Fruit fly (Drosophila melanogaster) whole organism, prepupa: ENCODE results near the gene PpD3.

ENCODE experiments used
- Blimp-1 ChIP-seq: fragments of 200-800 bp; sonication (Bioruptor generic); optimal IDR thresholded peaks from 3 replicates; lab custom pipeline; 2017; ENCODE audit warnings: missing biosample characterization, missing genetic modification characterization, mild to moderate bottlenecking, moderate library complexity, missing genetic modification reagents
- CG10631 ChIP-seq: fragments of 200-800 bp; sonication (Bioruptor generic); optimal IDR thresholded peaks from 2 replicates; lab custom pipeline; 2016; ENCODE audit warnings: missing biosample characterization, missing genetic modification characterization
- CG11902 ChIP-seq: fragments of 200-800 bp; sonication (Bioruptor generic); optimal IDR thresholded peaks from 3 replicates; lab custom pipeline; 2016; ENCODE audit warnings: missing biosample characterization, missing genetic modification characterization
- CG15336 ChIP-seq: fragments of 200-800 bp; sonication (Bioruptor generic); IDR thresholded peaks from 2 replicates; pipeline ENCODE4 v1.3.6; 2022; ENCODE audit warnings: missing biosample characterization, missing genetic modification characterization
- CG1621 ChIP-seq: fragments of 200-800 bp; sonication (Bioruptor generic); optimal IDR thresholded peaks from 3 replicates; lab custom pipeline; 2018; ENCODE audit warnings: missing biosample characterization, mild to moderate bottlenecking, missing genetic modification characterization
- CG16779 ChIP-seq: fragments of 200-800 bp; sonication (Bioruptor generic); optimal IDR thresholded peaks from 3 replicates; lab custom pipeline; 2017; ENCODE audit warnings: missing biosample characterization, mild to moderate bottlenecking, missing genetic modification characterization
- CG31627 ChIP-seq: fragments of 200-800 bp; sonication (Bioruptor generic); optimal IDR thresholded peaks from 3 replicates; lab custom pipeline; 2016; ENCODE audit warnings: missing biosample characterization, missing genetic modification characterization
- CG3919 ChIP-seq: fragments of 200-800 bp; sonication (Bioruptor generic); optimal IDR thresholded peaks from 3 replicates; lab custom pipeline; 2016; ENCODE audit warnings: missing biosample characterization, missing genetic modification characterization
- CG4318 ChIP-seq: fragments of 200-800 bp; sonication (Bioruptor generic); optimal IDR thresholded peaks from 3 replicates; lab custom pipeline; 2017; ENCODE audit warnings: missing biosample characterization, mild to moderate bottlenecking, missing genetic modification characterization
- CG6276 ChIP-seq: fragments of 200-800 bp; sonication (Bioruptor generic); optimal IDR thresholded peaks from 2 replicates; lab custom pipeline; 2017; ENCODE audit warnings: missing biosample characterization, mild to moderate bottlenecking, missing genetic modification characterization
- CG6792 ChIP-seq: fragments of 200-800 bp; sonication (Bioruptor generic); optimal IDR thresholded peaks from 3 replicates; lab custom pipeline; 2016; ENCODE audit warnings: missing biosample characterization, missing genetic modification characterization
- CG6854 ChIP-seq: fragments of 200-800 bp; sonication (Bioruptor generic); optimal IDR thresholded peaks from 2 replicates; lab custom pipeline; 2017; ENCODE audit warnings: missing biosample characterization, mild to moderate bottlenecking, missing genetic modification characterization
- CG8119 ChIP-seq: fragments of 200-800 bp; sonication (Bioruptor generic); IDR thresholded peaks from 3 replicates; pipeline ENCODE4 v1.3.6; 2022; ENCODE audit warnings: missing biosample characterization, missing genetic modification characterization
- Eip75B ChIP-seq: fragments of 200-800 bp; sonication (Bioruptor generic); optimal IDR thresholded peaks from 3 replicates; lab custom pipeline; 2016; ENCODE audit warnings: missing biosample characterization, missing genetic modification characterization
- Eip78C ChIP-seq: fragments of 200-800 bp; sonication (Bioruptor generic); peaks from one replicate; lab custom pipeline; 2016; ENCODE audit warnings: missing biosample characterization, missing genetic modification characterization
- Eip93F ChIP-seq: fragments of 200-800 bp; sonication (Bioruptor generic); optimal IDR thresholded peaks from 2 replicates; lab custom pipeline; 2016; ENCODE audit warnings: missing biosample characterization, mild to moderate bottlenecking, missing genetic modification characterization
- Ets21C ChIP-seq: fragments of 200-800 bp; sonication (Bioruptor generic); optimal IDR thresholded peaks from 3 replicates; lab custom pipeline; 2016; ENCODE audit warnings: missing biosample characterization, missing genetic modification characterization
- Ets96B ChIP-seq: fragments of 200-800 bp; optimal IDR thresholded peaks from 2 replicates; lab custom pipeline; 2019; ENCODE audit warnings: missing biosample characterization, mild to moderate bottlenecking, missing genetic modification characterization, moderate library complexity
- Gug ChIP-seq: fragments of 200-800 bp; sonication (Bioruptor generic); IDR thresholded peaks from 2 replicates; pipeline ENCODE4 v1.3.6; 2022; ENCODE audit warnings: missing biosample characterization, missing genetic modification characterization
- Hr39 ChIP-seq: fragments of 200-800 bp; sonication (Bioruptor generic); optimal IDR thresholded peaks from 2 replicates; lab custom pipeline; 2016; ENCODE audit warnings: missing biosample characterization, missing genetic modification characterization
- Hr4 ChIP-seq: fragments of 200-800 bp; sonication (Bioruptor generic); optimal IDR thresholded peaks from 3 replicates; lab custom pipeline; 2016; ENCODE audit warnings: missing biosample characterization, missing genetic modification characterization
- Lpt ChIP-seq: fragments of 200-800 bp; sonication (Bioruptor generic); optimal IDR thresholded peaks from 3 replicates; lab custom pipeline; 2016; ENCODE audit warnings: missing biosample characterization, missing genetic modification characterization
- Smox ChIP-seq: fragments of 200-800 bp; sonication (Bioruptor generic); optimal IDR thresholded peaks from 3 replicates; lab custom pipeline; 2016; ENCODE audit warnings: missing biosample characterization, missing genetic modification characterization
- Sox14 ChIP-seq: fragments of 200-800 bp; sonication (Bioruptor generic); optimal IDR thresholded peaks from 3 replicates; lab custom pipeline; 2016; ENCODE audit warnings: missing biosample characterization, missing genetic modification characterization
- achi ChIP-seq: fragments of 200-800 bp; sonication (Bioruptor generic); optimal IDR thresholded peaks from 3 replicates; lab custom pipeline; 2016; ENCODE audit warnings: missing biosample characterization, missing genetic modification characterization
- acj6 ChIP-seq: fragments of 200-800 bp; sonication (Bioruptor generic); optimal IDR thresholded peaks from 3 replicates; lab custom pipeline; 2016; ENCODE audit warnings: missing biosample characterization, missing genetic modification characterization
- cyc ChIP-seq: fragments of 200-800 bp; sonication (Bioruptor generic); optimal IDR thresholded peaks from 3 replicates; lab custom pipeline; 2016; ENCODE audit warnings: missing biosample characterization, missing genetic modification characterization
- eg ChIP-seq: fragments of 200-800 bp; sonication (Bioruptor generic); IDR thresholded peaks from 3 replicates; pipeline ENCODE4 v1.3.6; 2022; ENCODE audit warnings: missing biosample characterization, missing genetic modification characterization
- fd59A ChIP-seq: fragments of 200-800 bp; sonication (Bioruptor generic); optimal IDR thresholded peaks from 2 replicates; lab custom pipeline; 2017; ENCODE audit warnings: missing biosample characterization, mild to moderate bottlenecking, missing genetic modification characterization, missing genetic modification reagents
- fd85E ChIP-seq: fragments of 200-800 bp; sonication (Bioruptor generic); optimal IDR thresholded peaks from 3 replicates; lab custom pipeline; 2016; ENCODE audit warnings: missing biosample characterization, missing genetic modification characterization
- fkh ChIP-seq: fragments of 200-800 bp; sonication (Bioruptor generic); optimal IDR thresholded peaks from 3 replicates; lab custom pipeline; 2017; ENCODE audit warnings: missing biosample characterization, mild to moderate bottlenecking, missing genetic modification characterization, moderate library complexity
- pdm3 ChIP-seq: fragments of 200-800 bp; sonication (Bioruptor generic); optimal IDR thresholded peaks from 3 replicates; lab custom pipeline; 2016; ENCODE audit warnings: missing biosample characterization, missing genetic modification characterization
- salr ChIP-seq, 2 experiments: fragments of 200-800 bp; sonication (Bioruptor generic); optimal IDR thresholded peaks; 3 replicates each; lab custom pipeline; 2016 to 2018; ENCODE audit warnings: missing biosample characterization in 2 of 2, missing genetic modification characterization in 2 of 2, mild to moderate bottlenecking in 1 of 2
- spab ChIP-seq: fragments of 200-800 bp; sonication (Bioruptor generic); optimal IDR thresholded peaks from 2 replicates; lab custom pipeline; 2017; ENCODE audit warnings: missing biosample characterization, mild to moderate bottlenecking, missing genetic modification characterization, missing genetic modification reagents
- ss ChIP-seq, 2 experiments: fragments of 200-800 bp; sonication (Bioruptor generic); optimal IDR thresholded peaks; 2 replicates in 1 of 2; 3 replicates in 1 of 2; lab custom pipeline; 2017 to 2018; ENCODE audit warnings: mild to moderate bottlenecking in 2 of 2, missing biosample characterization in 2 of 2, missing genetic modification characterization in 2 of 2, moderate library complexity in 1 of 2
- svp ChIP-seq: fragments of 200-800 bp; sonication (Bioruptor generic); peaks from one replicate; lab custom pipeline; 2016; ENCODE audit warnings: missing biosample characterization, missing genetic modification characterization
- vri ChIP-seq: fragments of 200-800 bp; sonication (Bioruptor generic); optimal IDR thresholded peaks from 3 replicates; lab custom pipeline; 2016; ENCODE audit warnings: missing biosample characterization, mild to moderate bottlenecking, missing genetic modification characterization

The PpD3 gene

dm6 chr3R:9705008-9705628 lies 42.6 kb upstream of the PpD3 start, which contains the start of gene Unc-115a (continued):
- TF ChIP-seq CG11902 (GFP tag; lab: Kevin White, UChicago), result no peak
- TF ChIP-seq Eip93F (GFP tag; lab: Kevin White, UChicago), result no peak
- TF ChIP-seq CG8119 (GFP tag; lab: Robert Waterston, UW), result no peak
- no peak for TF ChIP-seq Hr39 (GFP tag; lab: Kevin White, UChicago)
- TF ChIP-seq CG1621 (tag; lab: Kevin White, UChicago), result peak; percentile 81
- no peak for TF ChIP-seq ss (GFP tag; optimal IDR thresholded peaks at IDR 0.05; lab: Kevin White, UChicago)
- no peak for TF ChIP-seq achi (GFP tag; lab: Kevin White, UChicago)
- TF ChIP-seq Ets21C, result no peak
- TF ChIP-seq CG10631 (GFP tag; lab: Kevin White, UChicago), result no peak
- TF ChIP-seq Ets96B, result peak; percentile 11

DNA sequence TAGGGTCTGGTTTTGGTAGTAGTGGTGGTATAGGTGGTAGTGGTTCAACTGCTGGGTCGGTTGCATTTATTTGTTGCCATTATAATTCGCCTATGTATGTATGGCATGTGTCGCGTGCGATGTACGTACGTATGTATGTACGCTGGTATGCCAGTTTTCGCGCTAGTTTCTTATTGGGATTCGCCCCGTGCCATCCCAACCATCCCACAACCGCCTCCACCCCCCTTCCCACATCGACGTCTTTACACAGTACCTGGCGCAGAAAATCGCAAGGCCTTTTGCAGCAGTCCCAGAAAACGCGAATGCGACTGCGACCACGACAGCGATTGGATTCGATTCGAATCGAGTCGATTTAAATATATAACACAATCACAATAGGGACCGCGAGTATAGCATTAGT lies 37.4 kb upstream of the PpD3 start:
- no peak for TF ChIP-seq Gug
- TF ChIP-seq eg, result no peak
- no peak for TF ChIP-seq Eip78C (GFP tag; lab: Kevin White, UChicago)
- TF ChIP-seq cyc (GFP tag; lab: Kevin White, UChicago), result no peak
- TF ChIP-seq CG4318 (GFP tag; lab: Kevin White, UChicago), result no peak
- TF ChIP-seq CG6792 (GFP tag; lab: Kevin White, UChicago), result no peak
- no peak for TF ChIP-seq fd85E (GFP tag; lab: Kevin White, UChicago)
- TF ChIP-seq vri, result no peak
- TF ChIP-seq, all 60 proteins: peak for 0

- no peak for TF ChIP-seq CG15336 (GFP tag; lab: Robert Waterston, UW)
- no peak for TF ChIP-seq CG8119 (GFP tag; lab: Robert Waterston, UW)
- TF ChIP-seq Sox14 (GFP tag; lab: Kevin White, UChicago), result no peak
- no peak for TF ChIP-seq svp (GFP tag; lab: Kevin White, UChicago)
- no peak for TF ChIP-seq Eip93F (GFP tag; lab: Kevin White, UChicago)
- no peak for TF ChIP-seq fd59A
- peak; percentile 75 for TF ChIP-seq CG6854
- no peak for TF ChIP-seq Hr39 (GFP tag; lab: Kevin White, UChicago)
- TF ChIP-seq eg, result no peak
- no peak for TF ChIP-seq CG3919 (GFP tag; lab: Kevin White, UChicago)
- TF ChIP-seq spab, result no peak
- TF ChIP-seq CG11902 (GFP tag; lab: Kevin White, UChicago), result no peak
- no peak for TF ChIP-seq Hr4 (GFP tag; lab: Kevin White, UChicago)
- TF ChIP-seq acj6 (GFP tag; lab: Kevin White, UChicago), result no peak
- peak; percentile 99 for TF ChIP-seq fkh (GFP tag; lab: Kevin White, UChicago)
- TF ChIP-seq Blimp-1 (GFP tag; lab: Kevin White, UChicago), result peak; percentile 41
- TF ChIP-seq CG16779 (tag; lab: Kevin White, UChicago), result no peak
- no peak for TF ChIP-seq Eip75B (GFP tag; lab: Kevin White, UChicago)
- no peak for TF ChIP-seq salr (GFP tag; optimal IDR thresholded peaks at IDR 0.05; lab: Kevin White, UChicago)
- no peak for TF ChIP-seq Lpt (GFP tag; lab: Kevin White, UChicago)
- TF ChIP-seq Ets96B, result no peak
Observed at dm6 chr3R:9710886-9711285, 36.8 kb upstream of the PpD3 start, which contains the start of the genes trbd and dmt. Gene trbd, minus strand, starts transcription at chr3R:9711037. Gene dmt, plus strand, starts transcription at chr3R:9711142.

DNA sequence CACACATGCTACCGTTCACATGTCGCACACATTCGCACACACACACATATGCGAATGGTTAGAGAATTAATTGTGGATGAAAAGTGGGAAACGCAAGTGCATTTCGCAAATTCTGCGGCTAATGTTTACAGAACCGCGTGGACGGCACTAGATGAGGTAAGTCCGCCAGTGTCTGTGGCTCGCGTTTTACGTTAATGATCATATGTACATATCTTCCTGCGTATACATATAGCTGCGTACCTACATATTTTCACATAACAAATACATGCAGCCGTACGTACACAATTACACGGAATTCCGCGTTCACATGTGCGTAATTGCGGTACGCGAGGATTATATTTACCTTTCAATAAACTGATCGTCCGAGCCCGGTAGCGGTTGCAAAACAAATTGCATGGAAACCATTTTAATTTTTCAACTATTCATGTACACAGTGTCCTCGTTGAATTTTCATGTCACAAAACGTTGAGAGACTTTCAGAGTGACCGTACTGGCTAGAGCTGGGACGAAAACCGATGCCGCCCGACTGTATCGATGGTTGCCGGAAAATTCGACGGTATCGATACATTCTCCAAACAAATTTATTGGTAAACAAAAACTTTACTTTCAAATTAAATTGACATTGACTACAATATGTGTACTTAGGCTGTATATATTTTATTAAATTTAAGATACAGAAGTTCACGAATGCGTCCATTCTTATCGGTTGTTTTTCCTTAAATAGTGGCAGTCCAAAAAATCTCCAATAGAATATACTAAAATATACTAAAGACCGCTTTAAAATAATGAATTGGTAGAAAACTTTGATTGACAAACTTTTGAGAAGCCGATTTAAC lies 22.3 kb upstream of the PpD3 start, which contains the start of gene hyd:
hyd (minus strand) TSS at position 495 of the 836 bp plus-strand sequence.
- TF ChIP-seq fkh (GFP tag; lab: Kevin White, UChicago) (peak; percentile 55), CG31627 (GFP tag; lab: Kevin White, UChicago) (no peak), Ets21C (no peak), CG6276 (GFP tag; lab: Kevin White, UChicago) (no peak), pdm3 (GFP tag; lab: Kevin White, UChicago) (no peak), Smox (no peak)
- TF ChIP-seq, all 60 proteins: peak for 1
